Worm (Caenorhabditis elegans): ENCODE results near the gene his-41.

his-41 gene

ce11 chrV:9544176-9544632 lies 1.1 kb upstream of the his-41 start, which contains the start of gene mdf-1 (continued):
- no peak for TF ChIP-seq nhr-41 (GFP tag; IDR thresholded peaks at IDR 0.05)
- no peak for TF ChIP-seq daf-12 (tag; optimal IDR thresholded peaks at IDR 0.05)
- TF ChIP-seq snpc-1.2 (GFP tag; IDR thresholded peaks at IDR 0.05), result no peak
- TF ChIP-seq aha-1 (tag), result peak; percentile 87
- no peak for TF ChIP-seq lin-1 (GFP tag; IDR thresholded peaks at IDR 0.05)
- TF ChIP-seq nhr-11 (tag; optimal IDR thresholded peaks at IDR 0.05), result peak; percentile 26
- peak; percentile 57 for TF ChIP-seq rbr-2 (tag; optimal IDR thresholded peaks at IDR 0.05)
- no peak for TF ChIP-seq ZK546.5 (tag; optimal IDR thresholded peaks at IDR 0.05)
- peak; percentile 75 for TF ChIP-seq dve-1 (tag; optimal IDR thresholded peaks at IDR 0.05; ENCODE audit: insufficient read depth)
- peak; percentile 90 for TF ChIP-seq mep-1 (tag; optimal IDR thresholded peaks at IDR 0.05)
- TF ChIP-seq nhr-6 (tag; optimal IDR thresholded peaks at IDR 0.05), result peak; percentile 48
- no peak for TF ChIP-seq madf-5 (GFP tag; IDR thresholded peaks at IDR 0.05)
- TF ChIP-seq F37D6.2 (tag; optimal IDR thresholded peaks at IDR 0.05), result peak; percentile 23
- no peak for TF ChIP-seq nhr-76 (tag; optimal IDR thresholded peaks at IDR 0.05)
- TF ChIP-seq zip-2 (tag; optimal IDR thresholded peaks at IDR 0.05), result no peak
- TF ChIP-seq nhr-25 (tag; optimal IDR thresholded peaks at IDR 0.05; ENCODE audit: borderline replicate concordance, insufficient read depth), result no peak
- TF ChIP-seq dmd-6 (GFP tag; IDR thresholded peaks at IDR 0.05), result peak; percentile 19; the same call in 1 of the 2 replicates
- no peak for TF ChIP-seq tra-1 (GFP tag; IDR thresholded peaks at IDR 0.05)
- TF ChIP-seq ctbp-1 (GFP tag; IDR thresholded peaks at IDR 0.05), result no peak
- no peak for TF ChIP-seq fos-1 (tag; optimal IDR thresholded peaks at IDR 0.05)
- 0 out of 2 replicates have a peak, but pooled peaks have one; percentile 15 for TF ChIP-seq daf-19 (GFP tag; conservative IDR thresholded peaks at IDR 0.05)

- TF ChIP-seq ama-1 (optimal IDR thresholded peaks at IDR 0.05) (peak; percentile 64), dve-1 (tag; optimal IDR thresholded peaks at IDR 0.05; ENCODE audit: insufficient read depth) (peak; percentile 0), hlh-30 (tag; optimal IDR thresholded peaks at IDR 0.05; ENCODE audit: insufficient read depth) (no peak), hmg-1.1 (GFP tag; IDR thresholded peaks at IDR 0.05) (peak; percentile 41; the same call in 1 of the 2 replicates), nhr-77 (tag; optimal IDR thresholded peaks at IDR 0.05) (peak; percentile 9), arid-1 (GFP tag; conservative IDR thresholded peaks at IDR 0.05) (0 out of 2 replicates have a peak, but pooled peaks have one; percentile 22), fkh-10 (GFP tag; optimal IDR thresholded peaks at IDR 0.05) (no peak), zfp-3 (GFP tag; conservative IDR thresholded peaks at IDR 0.05) (peak; percentile 58; the same call in 1 of the 2 replicates), egl-27 (tag; optimal IDR thresholded peaks at IDR 0.05) (no peak), lin-1 (GFP tag; IDR thresholded peaks at IDR 0.05) (no peak)
Observed at ce11 chrV:9546042-9546581, 776 bp downstream of the his-41 start, which contains the start of gene C50F4.6. TSS of gene C50F4.6 (plus strand) at chrV:9546092.

ce11 chrV:9546860-9547269 lies 1.5 kb downstream of the his-41 start, which contains the start of gene his-37:
TSS of gene his-37 (plus strand) at chrV:9547105.
- TF ChIP-seq ztf-11 (tag; optimal IDR thresholded peaks at IDR 0.05) (no peak), F26F4.8 (GFP tag; conservative IDR thresholded peaks at IDR 0.05) (no peak), ama-1 (optimal IDR thresholded peaks at IDR 0.05) (peak; percentile 95), ces-1 (GFP tag; optimal IDR thresholded peaks at IDR 0.05) (peak; percentile 89), mdt-29 (GFP tag; IDR thresholded peaks at IDR 0.05) (peak; percentile 94), hif-1 (tag; optimal IDR thresholded peaks at IDR 0.05) (peak; percentile 82 to 93), fkh-10 (GFP tag; optimal IDR thresholded peaks at IDR 0.05) (peak; percentile 98), egl-27 (tag; optimal IDR thresholded peaks at IDR 0.05) (peak; percentile 27), nhr-48 (tag; optimal IDR thresholded peaks at IDR 0.05) (peak; percentile 96), dpl-1 (GFP tag; optimal IDR thresholded peaks at IDR 0.05) (peak; percentile 95), Y75B8A.6 (GFP tag; IDR thresholded peaks at IDR 0.05) (peak; percentile 64; the same call in 1 of the 2 replicates), php-3 (GFP tag; IDR thresholded peaks at IDR 0.05) (peak; percentile 94), cey-2 (tag; optimal IDR thresholded peaks at IDR 0.05; ENCODE audit: borderline replicate concordance, insufficient read depth) (peak; percentile 88), D1046.2 (GFP tag; IDR thresholded peaks at IDR 0.05) (peak; percentile 91; the same call in 1 of the 2 replicates), ceh-44 (GFP tag; IDR thresholded peaks at IDR 0.05) (no peak), daf-19 (GFP tag; conservative IDR thresholded peaks at IDR 0.05) (peak; percentile 97), duxl-1 (tag; optimal IDR thresholded peaks at IDR 0.05; ENCODE audit: poor library complexity) (peak; percentile 96), dmd-9 (GFP tag; IDR thresholded peaks at IDR 0.05) (peak; percentile 95), Y48G9A.11 (GFP tag; IDR thresholded peaks at IDR 0.05) (0 out of 2 replicates have a peak, but pooled peaks have one; percentile 8), hlh-11 (tag; optimal IDR thresholded peaks at IDR 0.05) (peak; percentile 99), nhr-111 (GFP tag; optimal IDR thresholded peaks at IDR 0.05) (no peak), ztf-7 (tag; optimal IDR thresholded peaks at IDR 0.05) (peak; percentile 90)
